Worm (Caenorhabditis elegans) whole organism, young adult: ENCODE results near the gene faah-2.
A peak's percentile ranks its signal among the peaks of the same experiment; 100 is the strongest.

Experiments used
- B0261.1 ChIP-seq: sonication (generic microtip); optimal IDR thresholded peaks from 2 replicates; lab custom pipeline; 2016; ENCODE audit warnings: mild to moderate bottlenecking, missing genetic modification characterization, moderate library complexity, missing compliant biosample characterization
- C06A6.2 ChIP-seq: fragments of 200-800 bp; sonication (Bioruptor generic); conservative IDR thresholded peaks from 2 replicates; pipeline ENCODE4 v1.3.6; 2022; ENCODE audit warnings: missing genetic modification characterization, missing compliant biosample characterization
- C17E4.6 ChIP-seq: fragments of 200-800 bp; sonication (Bioruptor generic); IDR thresholded peaks from 2 replicates; pipeline ENCODE4 v1.3.6; 2022; ENCODE audit warnings: missing genetic modification reagents, missing genetic modification characterization, missing compliant biosample characterization
- F23B12.7 ChIP-seq: sonication (generic microtip); optimal IDR thresholded peaks from 2 replicates; lab custom pipeline; 2017; ENCODE audit warnings: missing genetic modification characterization, mild to moderate bottlenecking, missing compliant biosample characterization, antibody characterized with exemption, moderate library complexity; ENCODE audit not compliant: insufficient read depth
- F37B4.10 ChIP-seq: fragments of 200-800 bp; sonication (Bioruptor generic); IDR thresholded peaks from 2 replicates; pipeline ENCODE4 v1.3.6; 2022; ENCODE audit warnings: missing genetic modification characterization, missing compliant biosample characterization
- F52B5.7 ChIP-seq: sonication (generic microtip); optimal IDR thresholded peaks from 2 replicates; lab custom pipeline; 2016; ENCODE audit warnings: mild to moderate bottlenecking, missing genetic modification characterization, missing compliant biosample characterization
- K12H6.12 ChIP-seq: fragments of 200-800 bp; sonication (Bioruptor generic); optimal IDR thresholded peaks from 2 replicates; lab custom pipeline; 2018; ENCODE audit warnings: mild to moderate bottlenecking, missing genetic modification characterization, missing compliant biosample characterization
- Y53F4B.3 ChIP-seq: fragments of 200-800 bp; sonication (Bioruptor generic); IDR thresholded peaks from 2 replicates; pipeline ENCODE4 v1.3.6; 2022; ENCODE audit warnings: missing genetic modification reagents, missing genetic modification characterization, missing compliant biosample characterization
- Y53G8AR.9 ChIP-seq: fragments of 200-800 bp; sonication (Bioruptor generic); conservative IDR thresholded peaks from 2 replicates; pipeline ENCODE4 v1.3.6; 2022; ENCODE audit warnings: missing genetic modification reagents, missing genetic modification characterization, missing compliant biosample characterization
- Y79H2A.3 ChIP-seq: fragments of 200-800 bp; sonication (Bioruptor generic); conservative IDR thresholded peaks from 2 replicates; pipeline ENCODE4 v1.3.6; 2022; ENCODE audit warnings: missing genetic modification reagents, missing genetic modification characterization, missing compliant biosample characterization
- attf-3 ChIP-seq: fragments of 200-800 bp; sonication (Bioruptor generic); conservative IDR thresholded peaks from 2 replicates; pipeline ENCODE4 v1.3.6; 2022; ENCODE audit warnings: missing genetic modification reagents, missing genetic modification characterization, missing compliant biosample characterization
- attf-5 ChIP-seq: fragments of 200-800 bp; sonication (Bioruptor generic); optimal IDR thresholded peaks from 2 replicates; lab custom pipeline; 2018; ENCODE audit warnings: mild to moderate bottlenecking, missing genetic modification characterization, missing compliant biosample characterization
- bed-2 ChIP-seq: fragments of 200-800 bp; sonication (Bioruptor generic); IDR thresholded peaks from 2 replicates; pipeline ENCODE4 v1.3.6; 2022; ENCODE audit warnings: missing genetic modification reagents, missing genetic modification characterization, missing compliant biosample characterization
- ceh-40 ChIP-seq: fragments of 200-800 bp; sonication (Bioruptor generic); IDR thresholded peaks from 2 replicates; pipeline ENCODE4 v1.3.6; 2022; ENCODE audit warnings: missing genetic modification characterization, missing compliant biosample characterization
- ceh-91 ChIP-seq: fragments of 200-800 bp; sonication (Bioruptor generic); IDR thresholded peaks from 2 replicates; pipeline ENCODE4 v1.3.6; 2022; ENCODE audit warnings: missing genetic modification reagents, missing genetic modification characterization, missing compliant biosample characterization
- dpl-1 ChIP-seq: fragments of 150-350 bp; optimal IDR thresholded peaks from 2 replicates; lab custom pipeline; 2014; ENCODE audit warnings: missing biosample characterization, missing genetic modification reagents, missing genetic modification characterization
- efl-1 ChIP-seq: fragments of 150-350 bp; optimal IDR thresholded peaks from 2 replicates; lab custom pipeline; 2014; ENCODE audit warnings: missing biosample characterization, missing genetic modification reagents, missing genetic modification characterization
- egl-18 ChIP-seq: fragments of 200-800 bp; sonication (Bioruptor generic); IDR thresholded peaks from 2 replicates; pipeline ENCODE4 v1.3.6; 2022; ENCODE audit warnings: missing genetic modification reagents, missing genetic modification characterization, missing compliant biosample characterization
- egl-44 ChIP-seq: fragments of 200-800 bp; sonication (Bioruptor generic); IDR thresholded peaks from 2 replicates; pipeline ENCODE4 v1.3.6; 2022; ENCODE audit warnings: missing genetic modification reagents, missing genetic modification characterization, missing compliant biosample characterization
- egrh-3 ChIP-seq: fragments of 200-800 bp; sonication (Bioruptor generic); IDR thresholded peaks from 2 replicates; pipeline ENCODE4 v1.3.6; 2022; ENCODE audit warnings: missing genetic modification reagents, missing genetic modification characterization, missing compliant biosample characterization
- hlh-26 ChIP-seq: fragments of 200-800 bp; sonication (Bioruptor generic); conservative IDR thresholded peaks from 2 replicates; pipeline ENCODE4 v1.3.6; 2022; ENCODE audit warnings: missing genetic modification reagents, missing genetic modification characterization, missing compliant biosample characterization
- hmg-1.2 ChIP-seq: fragments of 200-800 bp; sonication (Bioruptor generic); IDR thresholded peaks from 2 replicates; pipeline ENCODE4 v1.3.6; 2022; ENCODE audit warnings: missing genetic modification reagents, missing genetic modification characterization, missing compliant biosample characterization
- hmg-20 ChIP-seq: fragments of 200-800 bp; sonication (Bioruptor generic); IDR thresholded peaks from 2 replicates; pipeline ENCODE4 v1.3.6; 2022; ENCODE audit warnings: missing genetic modification reagents, missing genetic modification characterization, missing compliant biosample characterization
- let-607 ChIP-seq, 2 experiments: fragments of 200-800 bp in 1 of 2; sonication (Bioruptor generic) in 1 of 2; sonication (generic microtip) in 1 of 2; optimal IDR thresholded peaks; 2 replicates each; lab custom pipeline; 2016 to 2018; ENCODE audit warnings: mild to moderate bottlenecking in 2 of 2, missing compliant biosample characterization in 2 of 2, missing genetic modification characterization in 2 of 2, moderate library complexity in 2 of 2, missing genotype in 1 of 2
- lin-35 ChIP-seq, 3 experiments: fragments of 150-350 bp in 2 of 3; sonication (generic microtip) in 1 of 3; optimal IDR thresholded peaks; 2 replicates each; lab custom pipeline; 2014 to 2018; ENCODE audit warnings: missing biosample characterization in 3 of 3, missing genetic modification characterization in 3 of 3, missing genetic modification reagents in 3 of 3
- lin-40 ChIP-seq: sonication (generic microtip); optimal IDR thresholded peaks from 2 replicates; lab custom pipeline; 2016; ENCODE audit warnings: missing genetic modification characterization, mild to moderate bottlenecking, missing compliant biosample characterization, missing genotype, missing genetic modification reagents
- lir-1 ChIP-seq: fragments of 200-800 bp; sonication (Bioruptor generic); conservative IDR thresholded peaks from 2 replicates; pipeline ENCODE4 v1.3.6; 2022; ENCODE audit warnings: missing genetic modification reagents, missing genetic modification characterization, missing compliant biosample characterization
- lsy-27 ChIP-seq: sonication (generic microtip); optimal IDR thresholded peaks from 2 replicates; lab custom pipeline; 2017; ENCODE audit warnings: missing genetic modification characterization, mild to moderate bottlenecking, missing compliant biosample characterization, antibody characterized with exemption, missing genotype, borderline replicate concordance; ENCODE audit not compliant: insufficient read depth
- madf-3 ChIP-seq: fragments of 200-800 bp; sonication (Bioruptor generic); IDR thresholded peaks from 2 replicates; pipeline ENCODE4 v1.3.6; 2022; ENCODE audit warnings: missing genetic modification reagents, missing genetic modification characterization, missing compliant biosample characterization
- mel-28 ChIP-seq: sonication (generic microtip); optimal IDR thresholded peaks from 2 replicates; lab custom pipeline; 2016; ENCODE audit warnings: borderline replicate concordance, mild to moderate bottlenecking, missing genetic modification characterization, missing compliant biosample characterization
- nfyb-1 ChIP-seq: fragments of 200-800 bp; sonication (Bioruptor generic); IDR thresholded peaks from 2 replicates; pipeline ENCODE4 v1.3.6; 2022; ENCODE audit warnings: missing genetic modification reagents, missing genetic modification characterization, missing compliant biosample characterization
- nhr-80 ChIP-seq: sonication (generic microtip); optimal IDR thresholded peaks from 2 replicates; lab custom pipeline; 2016; ENCODE audit warnings: missing genetic modification characterization, missing compliant biosample characterization
- rcor-1 ChIP-seq: fragments of 200-800 bp; sonication (Bioruptor generic); IDR thresholded peaks from 2 replicates; pipeline ENCODE4 v1.3.6; 2022; ENCODE audit warnings: missing genetic modification reagents, missing genetic modification characterization, missing compliant biosample characterization
- snpc-1.3 ChIP-seq: sonication (generic microtip); optimal IDR thresholded peaks from 2 replicates; lab custom pipeline; 2017; ENCODE audit warnings: missing genetic modification characterization, mild to moderate bottlenecking, missing compliant biosample characterization, antibody characterized with exemption, moderate library complexity, missing genotype, missing genetic modification reagents; ENCODE audit not compliant: insufficient read depth
- snpc-3.4 ChIP-seq: sonication (generic microtip); optimal IDR thresholded peaks from 2 replicates; lab custom pipeline; 2017; ENCODE audit warnings: missing genetic modification characterization, mild to moderate bottlenecking, missing compliant biosample characterization, antibody characterized with exemption, moderate library complexity, missing genotype, missing genetic modification reagents
- tlf-1 ChIP-seq: fragments of 200-800 bp; sonication (Bioruptor generic); optimal IDR thresholded peaks from 2 replicates; lab custom pipeline; 2018; ENCODE audit warnings: mild to moderate bottlenecking, missing genetic modification characterization, missing compliant biosample characterization
- unc-130 ChIP-seq: sonication (generic microtip); optimal IDR thresholded peaks from 2 replicates; lab custom pipeline; 2016; ENCODE audit warnings: missing genetic modification reagents, missing genetic modification characterization, missing compliant biosample characterization
- xnd-1 ChIP-seq: sonication (generic microtip); optimal IDR thresholded peaks from 2 replicates; lab custom pipeline; 2016; ENCODE audit warnings: missing genotype, missing genetic modification reagents, missing genetic modification characterization, missing compliant biosample characterization
- zfh-2 ChIP-seq: fragments of 200-800 bp; sonication (Bioruptor generic); conservative IDR thresholded peaks from 2 replicates; pipeline ENCODE4 v1.3.6; 2022; ENCODE audit warnings: missing genetic modification reagents, missing genetic modification characterization, missing compliant biosample characterization
- ztf-3 ChIP-seq: fragments of 200-800 bp; sonication (Bioruptor generic); optimal IDR thresholded peaks from 2 replicates; lab custom pipeline; 2018; ENCODE audit warnings: mild to moderate bottlenecking, missing genetic modification characterization, missing compliant biosample characterization

faah-2 gene

ce11 chrIV:8112187-8112586 lies 40.1 kb upstream of the faah-2 start, which contains the start of gene Y42H9AR.4 (continued):
- TF ChIP-seq lsy-27 (tag; lab: Kevin White, UChicago) (no peak), ztf-3 (no peak), dpl-1 (GFP tag; lab: Kevin White, UChicago) (no peak), bed-2 (no peak), Y53G8AR.9 (GFP tag; lab: Robert Waterston, UW) (0 out of 2 replicates have a peak, but pooled peaks have one; percentile 30), egl-18 (GFP tag; lab: Robert Waterston, UW) (no peak), xnd-1 (no peak), F37B4.10 (GFP tag; lab: Robert Waterston, UW) (no peak), F23B12.7 (tag; lab: Kevin White, UChicago) (no peak), egl-44 (GFP tag; lab: Robert Waterston, UW) (no peak), B0261.1 (tag; lab: Kevin White, UChicago) (no peak), lin-40 (tag; lab: Kevin White, UChicago) (no peak), lir-1 (no peak), K12H6.12 (tag; lab: Kevin White, UChicago) (no peak), snpc-3.4 (tag; lab: Kevin White, UChicago) (no peak), madf-3 (GFP tag; lab: Robert Waterston, UW) (no peak), hmg-1.2 (GFP tag; lab: Robert Waterston, UW) (peak; percentile 98), rcor-1 (GFP tag; lab: Robert Waterston, UW) (0 out of 2 replicates have a peak, but pooled peaks have one; percentile 17), mel-28 (no peak), zfh-2 (GFP tag; lab: Robert Waterston, UW) (no peak), hlh-26 (GFP tag; lab: Robert Waterston, UW) (no peak), attf-5 (peak; percentile 30), nhr-80 (tag; lab: Kevin White, UChicago) (peak; percentile 12), attf-3 (no peak)

DNA sequence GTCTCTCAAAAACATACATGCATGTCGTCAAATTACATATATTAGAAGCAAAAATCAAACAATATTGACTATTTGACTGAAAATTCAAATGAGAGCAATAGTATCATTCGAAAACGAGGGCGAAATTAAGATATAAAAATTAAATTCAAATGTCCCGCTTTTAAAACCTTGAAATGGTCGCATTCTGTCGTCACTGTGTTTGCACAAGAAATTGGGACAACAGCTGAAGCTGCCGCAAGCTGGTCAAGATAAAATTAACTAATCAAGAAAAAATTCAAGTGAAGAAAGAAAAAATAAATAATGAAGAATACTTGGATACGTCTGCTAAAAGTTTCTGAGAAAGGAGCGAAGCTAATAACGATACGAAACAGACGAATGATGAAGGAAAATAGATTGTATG lies 39.6 kb upstream of the faah-2 start:
- no peak for TF ChIP-seq egrh-3
- TF ChIP-seq F37B4.10 (GFP tag; lab: Robert Waterston, UW), result no peak
- TF ChIP-seq madf-3 (GFP tag; lab: Robert Waterston, UW), result no peak

DNA sequence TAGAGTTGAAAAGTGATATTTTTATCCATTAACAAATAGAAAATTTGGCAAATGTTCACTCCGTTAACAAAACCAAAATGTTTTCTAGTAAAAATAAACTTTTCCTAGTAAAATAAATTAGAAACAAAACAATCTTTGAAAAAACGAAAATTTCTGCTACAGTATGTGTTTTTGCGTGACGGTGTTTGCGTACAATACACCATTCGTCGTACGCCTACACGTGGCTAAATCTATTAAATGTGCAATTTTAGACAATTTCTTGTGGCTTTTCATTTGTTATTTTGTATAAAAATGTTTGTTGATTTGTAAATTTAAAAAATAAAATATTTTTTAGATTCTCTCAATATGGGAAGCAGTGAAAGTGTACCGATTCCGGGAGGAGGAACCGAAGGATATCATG lies 39.1 kb upstream of the faah-2 start, which contains the start of gene Y42H9AR.1:
TSS of gene Y42H9AR.1 (plus strand) at position 233 of the 400 bp plus-strand sequence.
- TF ChIP-seq ceh-40 (no peak), hlh-26 (GFP tag; lab: Robert Waterston, UW) (no peak), C06A6.2 (no peak), hmg-20 (GFP tag; lab: Robert Waterston, UW) (no peak), nfyb-1 (GFP tag; lab: Robert Waterston, UW) (no peak), C17E4.6 (GFP tag; lab: Robert Waterston, UW) (no peak), Y53F4B.3 (no peak), Y79H2A.3 (GFP tag; lab: Robert Waterston, UW) (no peak), snpc-1.3 (tag; lab: Kevin White, UChicago) (peak; percentile 42), nhr-80 (tag; lab: Kevin White, UChicago) (no peak), F52B5.7 (tag; lab: Kevin White, UChicago) (no peak), let-607 (tag; optimal IDR thresholded peaks at IDR 0.05; lab: Kevin White, UChicago) (peak; percentile 86 to 93), tlf-1 (GFP tag; lab: Kevin White, UChicago) (no peak), efl-1 (GFP tag; lab: Kevin White, UChicago) (no peak), unc-130 (GFP tag; lab: Kevin White, UChicago) (no peak), ceh-91 (no peak), lin-35 (GFP tag; optimal IDR thresholded peaks at IDR 0.05; lab: Kevin White, UChicago) (no peak)
